Fruit fly (Drosophila melanogaster) S2 (cell line): ENCODE data around the gene CG34056.

Experiments
- CG8478 ChIP-seq: fragments of >200 bp; optimal IDR thresholded peaks from 2 replicates; lab custom pipeline; 2018
- CTCF ChIP-seq, 2 experiments: fragments of >200 bp; optimal IDR thresholded peaks; 2 replicates each; lab custom pipeline; 2018

- TF ChIP-seq CTCF (optimal IDR thresholded peaks at IDR 0.05; lab: Kevin White, UChicago) (no peak), CG8478 (lab: Kevin White, UChicago) (no peak)
Observed at dm6 chr3L:887423-888097, 8.2 kb upstream of the CG34056 start.
